Fruit fly (Drosophila melanogaster) whole organism, embryonic: Measurements from ENCODE around the gene CG33643.

Source experiments
- Abd-B ChIP-seq: fragments of 200-800 bp; sonication (Bioruptor generic); optimal IDR thresholded peaks from 2 replicates; lab custom pipeline; 2018; ENCODE audit warnings: missing biosample characterization, mild to moderate bottlenecking, missing genetic modification characterization, moderate library complexity
- Ada2b ChIP-seq: fragments of 200-800 bp; sonication (Bioruptor generic); IDR thresholded peaks from 2 replicates; pipeline ENCODE4 v1.3.6; 2022; ENCODE audit warnings: missing biosample characterization, missing genetic modification characterization
- Adf1 ChIP-seq: fragments of 200-800 bp; sonication (Bioruptor generic); IDR thresholded peaks from 2 replicates; pipeline ENCODE4 v1.3.6; 2022; ENCODE audit warnings: missing biosample characterization, missing genetic modification characterization
- CG1024 ChIP-seq: fragments of 200-800 bp; sonication (Bioruptor generic); IDR thresholded peaks from 2 replicates; pipeline ENCODE4 v1.3.6; 2022; ENCODE audit warnings: missing biosample characterization, missing genetic modification characterization
- CG10959 ChIP-seq: fragments of 200-800 bp; sonication (Bioruptor generic); IDR thresholded peaks from 2 replicates; pipeline ENCODE4 v1.3.6; 2022; ENCODE audit warnings: missing biosample characterization, missing genetic modification characterization
- CG11695 ChIP-seq: fragments of 200-800 bp; sonication (Bioruptor generic); IDR thresholded peaks from 3 replicates; pipeline ENCODE4 v1.3.6; 2022; ENCODE audit warnings: missing biosample characterization, missing genetic modification characterization
- CG12659 ChIP-seq: fragments of 200-800 bp; sonication (Bioruptor generic); optimal IDR thresholded peaks from 3 replicates; lab custom pipeline; 2017; ENCODE audit warnings: mild to moderate bottlenecking, missing biosample characterization, missing genetic modification reagents, missing genetic modification characterization
- CG12744 ChIP-seq: fragments of 200-800 bp; sonication (Bioruptor generic); optimal IDR thresholded peaks from 2 replicates; lab custom pipeline; 2016; ENCODE audit warnings: missing biosample characterization, missing genetic modification characterization
- CG13624 ChIP-seq: fragments of 200-800 bp; sonication (Bioruptor generic); optimal IDR thresholded peaks from 2 replicates; lab custom pipeline; 2016; ENCODE audit warnings: missing biosample characterization, missing genetic modification characterization
- CG14667 ChIP-seq: fragments of 200-800 bp; sonication (Bioruptor generic); IDR thresholded peaks from 2 replicates; pipeline ENCODE4 v1.3.6; 2022; ENCODE audit warnings: missing biosample characterization, missing genetic modification characterization
- CG17359 ChIP-seq: fragments of 200-800 bp; sonication (Bioruptor generic); optimal IDR thresholded peaks from 3 replicates; lab custom pipeline; 2018; ENCODE audit warnings: missing biosample characterization, mild to moderate bottlenecking, missing genetic modification characterization, moderate library complexity
- CG17802 ChIP-seq: fragments of 200-800 bp; sonication (Bioruptor generic); optimal IDR thresholded peaks from 2 replicates; lab custom pipeline; 2018; ENCODE audit warnings: missing biosample characterization, mild to moderate bottlenecking, missing genetic modification characterization, moderate library complexity
- CG18011 ChIP-seq: fragments of 200-800 bp; sonication (Bioruptor generic); optimal IDR thresholded peaks from 2 replicates; lab custom pipeline; 2017; ENCODE audit warnings: missing biosample characterization, missing genetic modification characterization, mild to moderate bottlenecking, moderate library complexity, missing genotype
- CG2712 ChIP-seq: fragments of 200-800 bp; optimal IDR thresholded peaks from 3 replicates; lab custom pipeline; 2019; ENCODE audit warnings: missing biosample characterization, mild to moderate bottlenecking, missing genetic modification characterization, moderate library complexity
- CG31365 ChIP-seq: fragments of 200-800 bp; sonication (Bioruptor generic); optimal IDR thresholded peaks from 2 replicates; lab custom pipeline; 2018; ENCODE audit warnings: missing biosample characterization, mild to moderate bottlenecking, missing genetic modification characterization
- CG42726 ChIP-seq: fragments of 200-800 bp; sonication (Bioruptor generic); IDR thresholded peaks from 2 replicates; pipeline ENCODE4 v1.3.6; 2022; ENCODE audit warnings: missing biosample characterization, missing genetic modification characterization; ENCODE audit not compliant: partially characterized antibody
- CG4328 ChIP-seq: fragments of 200-800 bp; sonication (Bioruptor generic); optimal IDR thresholded peaks from 3 replicates; lab custom pipeline; 2017; ENCODE audit warnings: missing biosample characterization, missing genetic modification reagents, missing genetic modification characterization
- CG6813 ChIP-seq: fragments of 200-800 bp; sonication (Bioruptor generic); optimal IDR thresholded peaks from 2 replicates; lab custom pipeline; 2017; ENCODE audit warnings: missing biosample characterization, missing genetic modification characterization, mild to moderate bottlenecking, moderate library complexity, missing genetic modification reagents
- CG7556 ChIP-seq: fragments of 200-800 bp; sonication (Bioruptor generic); optimal IDR thresholded peaks from 2 replicates; lab custom pipeline; 2017; ENCODE audit warnings: missing biosample characterization, mild to moderate bottlenecking, missing genetic modification characterization
- CG7839 ChIP-seq: fragments of 200-800 bp; sonication (Bioruptor generic); optimal IDR thresholded peaks from 3 replicates; lab custom pipeline; 2018; ENCODE audit warnings: missing biosample characterization, mild to moderate bottlenecking, missing genetic modification characterization, moderate library complexity
- CG7987 ChIP-seq: fragments of 200-800 bp; sonication (Bioruptor generic); optimal IDR thresholded peaks from 2 replicates; lab custom pipeline; 2018; ENCODE audit warnings: missing biosample characterization, mild to moderate bottlenecking, missing genetic modification characterization, moderate library complexity
- CG8765 ChIP-seq: fragments of 200-800 bp; sonication (Bioruptor generic); IDR thresholded peaks from 2 replicates; pipeline ENCODE4 v1.3.6; 2022; ENCODE audit warnings: missing biosample characterization, missing genetic modification characterization
- CG9727 ChIP-seq: fragments of 200-800 bp; sonication (Bioruptor generic); optimal IDR thresholded peaks from 3 replicates; lab custom pipeline; 2017; ENCODE audit warnings: missing biosample characterization, mild to moderate bottlenecking, missing genetic modification characterization
- CG9817 ChIP-seq: fragments of 200-800 bp; sonication (Bioruptor generic); optimal IDR thresholded peaks from 2 replicates; lab custom pipeline; 2018; ENCODE audit warnings: missing biosample characterization, mild to moderate bottlenecking, missing genetic modification characterization, moderate library complexity
- CG9876 ChIP-seq: fragments of 200-800 bp; sonication (Bioruptor generic); optimal IDR thresholded peaks from 2 replicates; lab custom pipeline; 2016; ENCODE audit warnings: missing biosample characterization, missing genetic modification characterization
- D19A ChIP-seq: fragments of 200-800 bp; optimal IDR thresholded peaks from 3 replicates; lab custom pipeline; 2019; ENCODE audit warnings: missing biosample characterization, mild to moderate bottlenecking, missing genetic modification characterization, moderate library complexity
- E2f1 ChIP-seq: fragments of 200-800 bp; sonication (Bioruptor generic); IDR thresholded peaks from 2 replicates; pipeline ENCODE4 v1.3.6; 2022; ENCODE audit warnings: missing biosample characterization, missing genetic modification characterization
- Eip74EF ChIP-seq, 2 experiments: fragments of 200-800 bp in 1 of 2; fragments of >200 bp in 1 of 2; sonication (Bioruptor generic) in 1 of 2; optimal IDR thresholded peaks; 2 replicates each; lab custom pipeline; 2017 to 2019; ENCODE audit warnings: missing biosample characterization in 2 of 2, missing genetic modification characterization in 2 of 2, mild to moderate bottlenecking in 1 of 2, moderate library complexity in 1 of 2
- Ets97D ChIP-seq: fragments of 200-800 bp; sonication (Bioruptor generic); optimal IDR thresholded peaks from 3 replicates; lab custom pipeline; 2016; ENCODE audit warnings: missing biosample characterization, missing genetic modification characterization
- HLH3B ChIP-seq: fragments of 200-800 bp; sonication (Bioruptor generic); IDR thresholded peaks from 2 replicates; pipeline ENCODE4 v1.3.6; 2022; ENCODE audit warnings: missing biosample characterization, missing genetic modification characterization
- HLHmδ ChIP-seq: fragments of 200-800 bp; sonication (Bioruptor generic); optimal IDR thresholded peaks from 2 replicates; lab custom pipeline; 2018; ENCODE audit warnings: missing biosample characterization, mild to moderate bottlenecking, missing genetic modification characterization, moderate library complexity
- Spps ChIP-seq: fragments of 200-800 bp; sonication (Bioruptor generic); optimal IDR thresholded peaks from 2 replicates; lab custom pipeline; 2018; ENCODE audit warnings: missing biosample characterization, mild to moderate bottlenecking, missing genetic modification characterization
- Trl ChIP-seq, 3 experiments: fragments of >200 bp in 2 of 3; fragments of 200-800 bp in 1 of 3; sonication (Bioruptor generic) in 1 of 3; optimal IDR thresholded peaks; 2 replicates in 1 of 3; 3 replicates in 2 of 3; lab custom pipeline; 2016 to 2017; ENCODE audit warnings: missing biosample characterization in 1 of 3, missing genetic modification characterization in 1 of 3
- ato ChIP-seq: fragments of 200-800 bp; sonication (Bioruptor generic); IDR thresholded peaks from 2 replicates; pipeline ENCODE4 v1.3.6; 2022; ENCODE audit warnings: missing biosample characterization, missing genetic modification characterization; ENCODE audit not compliant: partially characterized antibody
- cas ChIP-seq: fragments of 200-800 bp; sonication (Bioruptor generic); IDR thresholded peaks from 2 replicates; pipeline ENCODE4 v1.3.6; 2022; ENCODE audit warnings: missing biosample characterization, missing genetic modification characterization
- croc ChIP-seq: fragments of 200-800 bp; sonication (Bioruptor generic); conservative IDR thresholded peaks from 3 replicates; pipeline ENCODE4 v1.3.6; 2022; ENCODE audit warnings: missing biosample characterization, missing genetic modification characterization
- fu2 ChIP-seq: fragments of 200-800 bp; sonication (Bioruptor generic); optimal IDR thresholded peaks from 2 replicates; lab custom pipeline; 2016; ENCODE audit warnings: missing biosample characterization, missing genetic modification characterization
- kay ChIP-seq: fragments of 200-800 bp; sonication (Bioruptor generic); optimal IDR thresholded peaks from 2 replicates; lab custom pipeline; 2016; ENCODE audit warnings: missing biosample characterization, missing genetic modification characterization
- ken ChIP-seq: fragments of 200-800 bp; sonication (Bioruptor generic); IDR thresholded peaks from 3 replicates; pipeline ENCODE4 v1.3.6; 2022; ENCODE audit warnings: missing biosample characterization, missing genetic modification characterization
- onecut ChIP-seq: fragments of 200-800 bp; sonication (Bioruptor generic); IDR thresholded peaks from 2 replicates; pipeline ENCODE4 v1.3.6; 2022; ENCODE audit warnings: missing biosample characterization, missing genetic modification characterization
- psq ChIP-seq: fragments of 200-800 bp; sonication (Bioruptor generic); optimal IDR thresholded peaks from 2 replicates; lab custom pipeline; 2017; ENCODE audit warnings: missing biosample characterization, missing genetic modification characterization
- salm ChIP-seq: fragments of 200-800 bp; sonication (Bioruptor generic); optimal IDR thresholded peaks from 2 replicates; lab custom pipeline; 2018; ENCODE audit warnings: missing biosample characterization, mild to moderate bottlenecking, missing genetic modification characterization
- slou ChIP-seq: fragments of 200-800 bp; sonication (Bioruptor generic); optimal IDR thresholded peaks from 3 replicates; lab custom pipeline; 2016; ENCODE audit warnings: missing biosample characterization, missing genetic modification characterization
- slp2 ChIP-seq: fragments of 200-800 bp; sonication (Bioruptor generic); optimal IDR thresholded peaks from 2 replicates; lab custom pipeline; 2016; ENCODE audit warnings: missing biosample characterization, missing genetic modification characterization
- tio ChIP-seq: fragments of 200-800 bp; sonication (Bioruptor generic); optimal IDR thresholded peaks from 2 replicates; lab custom pipeline; 2017; ENCODE audit warnings: missing biosample characterization, missing genetic modification characterization, inconsistent platforms
- usp ChIP-seq: fragments of >200 bp; optimal IDR thresholded peaks from 2 replicates; lab custom pipeline; 2017; ENCODE audit warnings: missing biosample characterization, missing genetic modification characterization
- vvl ChIP-seq: fragments of 200-800 bp; sonication (Bioruptor generic); IDR thresholded peaks from 2 replicates; pipeline ENCODE4 v1.3.6; 2022; ENCODE audit warnings: missing biosample characterization, missing genetic modification characterization

The CG33643 gene

DNA sequence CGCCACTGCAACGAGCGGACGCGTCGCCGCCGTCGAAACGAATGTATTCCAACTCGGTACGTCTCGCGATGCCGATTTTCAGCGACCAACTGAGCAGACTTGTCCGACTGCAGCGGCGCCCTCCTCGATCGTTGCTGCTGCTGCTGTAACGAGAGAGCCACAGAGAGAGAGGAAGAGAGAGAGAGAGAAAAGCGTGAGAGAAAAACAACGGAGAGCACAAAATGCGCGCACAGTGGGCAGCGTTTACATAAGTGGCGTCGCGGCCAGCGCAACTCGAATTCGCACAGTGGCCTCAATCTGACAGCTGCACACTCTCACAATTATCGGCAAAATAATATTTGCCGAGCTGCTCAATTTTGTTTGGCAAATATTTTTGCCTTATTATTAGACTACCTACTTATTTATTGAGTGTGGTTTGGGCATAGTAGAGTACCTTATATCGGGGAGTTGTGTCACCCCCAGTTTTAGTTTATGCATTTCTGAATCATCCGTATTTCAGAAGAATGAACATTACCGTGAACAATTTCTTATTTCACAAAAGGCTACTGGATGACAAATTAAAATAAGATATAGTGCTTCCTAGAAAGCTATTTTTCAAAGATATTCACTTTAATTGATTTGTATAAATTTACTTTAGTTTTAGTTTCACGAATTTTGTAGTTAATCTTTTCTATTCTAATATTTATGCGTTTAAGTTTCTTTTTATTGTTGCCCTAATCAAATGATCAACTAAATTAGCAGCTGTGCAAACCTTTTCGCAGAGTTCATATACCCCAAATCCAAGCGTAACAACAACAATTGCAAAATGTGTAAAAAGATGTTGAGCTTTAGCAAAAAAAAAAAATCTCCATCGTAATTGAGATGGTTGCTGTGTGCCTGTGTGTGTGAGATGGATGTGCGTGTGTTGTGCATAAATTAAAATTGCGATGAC, 17.3 kb upstream of the CG33643 start (continued):
- TF ChIP-seq ken (GFP tag; lab: Robert Waterston, UW) (0 out of 3 replicates have a peak, but pooled peaks have one; percentile 49), psq (GFP tag; lab: Kevin White, UChicago) (peak; percentile 35), CG7839 (peak; percentile 60), CG1024 (GFP tag; lab: Robert Waterston, UW) (peak; percentile 47; the same call in 1 of the 2 replicates), Ada2b (GFP tag; lab: Robert Waterston, UW) (peak; percentile 69; the same call in 1 of the 2 replicates), ato (GFP tag; lab: Robert Waterston, UW) (no peak), Trl (optimal IDR thresholded peaks at IDR 0.05; lab: Kevin White, UChicago) (peak; percentile 92 to 100), Trl (GFP tag; optimal IDR thresholded peaks at IDR 0.05; lab: Kevin White, UChicago) (peak; percentile 76), CG12744 (GFP tag; lab: Kevin White, UChicago) (no peak), CG9727 (peak; percentile 16), D19A (tag; lab: Kevin White, UChicago) (peak; percentile 74), CG17802 (tag; lab: Kevin White, UChicago) (peak; percentile 2), slp2 (GFP tag; lab: Kevin White, UChicago) (peak; percentile 37), cas (no peak), Ets97D (GFP tag; lab: Kevin White, UChicago) (peak; percentile 10), HLH3B (peak; percentile 57), Spps (tag; lab: Kevin White, UChicago) (no peak), CG6813 (GFP tag; lab: Kevin White, UChicago) (peak; percentile 33), CG31365 (tag; lab: Kevin White, UChicago) (no peak), CG10959 (0 out of 2 replicates have a peak, but pooled peaks have one; percentile 20), usp (no peak), E2f1 (GFP tag; lab: Robert Waterston, UW) (peak; percentile 54), slou (no peak), Adf1 (GFP tag; lab: Robert Waterston, UW) (peak; percentile 58), CG9817 (tag; lab: Kevin White, UChicago) (peak; percentile 5), CG2712 (tag; lab: Kevin White, UChicago) (peak; percentile 63), CG4328 (GFP tag; lab: Kevin White, UChicago) (no peak), fu2 (peak; percentile 47), Abd-B (peak; percentile 13), HLHmδ (GFP tag; lab: Kevin White, UChicago) (peak; percentile 86), salm (tag; lab: Kevin White, UChicago) (no peak), CG18011 (GFP tag; lab: Kevin White, UChicago) (no peak), CG8765 (GFP tag; lab: Robert Waterston, UW) (no peak), CG11695 (peak; percentile 39; the same call in 2 of the 3 replicates), onecut (GFP tag; lab: Robert Waterston, UW) (peak; percentile 62), CG14667 (GFP tag; lab: Robert Waterston, UW) (peak; percentile 49), Eip74EF (GFP tag; optimal IDR thresholded peaks at IDR 0.05; lab: Kevin White, UChicago) (no peak), CG12659 (GFP tag; lab: Kevin White, UChicago) (peak; percentile 66), CG7556 (peak; percentile 74), CG7987 (GFP tag; lab: Kevin White, UChicago) (peak; percentile 39), CG42726 (GFP tag; lab: Robert Waterston, UW) (no peak), CG9876 (GFP tag; lab: Kevin White, UChicago) (peak; percentile 63), kay (GFP tag; lab: Kevin White, UChicago) (peak; percentile 68), vvl (peak; percentile 84), CG13624 (GFP tag; lab: Kevin White, UChicago) (peak; percentile 62), tio (GFP tag; lab: Kevin White, UChicago) (peak; percentile 53), CG17359 (peak; percentile 44), croc (0 out of 3 replicates have a peak, but pooled peaks have one; percentile 19)
